Worm (Caenorhabditis elegans): ENCODE measurements around the gene ptrn-1.

ce11 chrX:17038616-17039015 is 8.6 kb upstream of the ptrn-1 start:
- TF ChIP-seq nhr-11 (tag; optimal IDR thresholded peaks at IDR 0.05) (no peak), lsy-2 (tag; optimal IDR thresholded peaks at IDR 0.05) (no peak)

Data from whole organism, L1 larva.